Worm (Caenorhabditis elegans): ENCODE results near the gene F10E9.1.

ce11 chrIII:8303440-8303839 lies 19.5 kb upstream of the F10E9.1 start:
- TF ChIP-seq W03F9.2 (tag; optimal IDR thresholded peaks at IDR 0.05) (no peak), dao-5 (tag; optimal IDR thresholded peaks at IDR 0.05) (no peak), him-1 (tag; optimal IDR thresholded peaks at IDR 0.05) (no peak)

Measured in whole organism, L4/young adult.